Fruit fly (Drosophila melanogaster) whole organism, embryonic: ENCODE data around the gene Ufl1.
A peak's percentile ranks its signal among the peaks of the same experiment; 100 is the strongest.

ENCODE experiments used
- Abd-B ChIP-seq: fragments of 200-800 bp; sonication (Bioruptor generic); optimal IDR thresholded peaks from 2 replicates; lab custom pipeline; 2018; ENCODE audit warnings: missing biosample characterization, mild to moderate bottlenecking, missing genetic modification characterization, moderate library complexity
- B-H1 ChIP-seq: fragments of 200-800 bp; sonication (Bioruptor generic); IDR thresholded peaks from 3 replicates; pipeline ENCODE4 v1.3.6; 2022; ENCODE audit warnings: missing biosample characterization, missing genetic modification characterization
- B-H2 ChIP-seq: fragments of 200-800 bp; sonication (Bioruptor generic); optimal IDR thresholded peaks from 2 replicates; lab custom pipeline; 2018; ENCODE audit warnings: missing biosample characterization, mild to moderate bottlenecking, missing genetic modification characterization
- Bgb ChIP-seq: fragments of 200-800 bp; sonication (Bioruptor generic); IDR thresholded peaks from 2 replicates; pipeline ENCODE4 v1.3.6; 2022; ENCODE audit warnings: missing biosample characterization, missing genetic modification characterization; ENCODE audit not compliant: partially characterized antibody
- CG12391 ChIP-seq: fragments of 200-800 bp; sonication (Bioruptor generic); optimal IDR thresholded peaks from 3 replicates; lab custom pipeline; 2018; ENCODE audit warnings: missing biosample characterization, mild to moderate bottlenecking, missing genetic modification characterization, moderate library complexity
- CG13775 ChIP-seq: fragments of 200-800 bp; sonication (Bioruptor generic); optimal IDR thresholded peaks from 3 replicates; lab custom pipeline; 2017; ENCODE audit warnings: missing biosample characterization, mild to moderate bottlenecking, missing genetic modification characterization
- CG14860 ChIP-seq: fragments of 200-800 bp; sonication (Bioruptor generic); IDR thresholded peaks from 3 replicates; pipeline ENCODE4 v1.3.6; 2022; ENCODE audit warnings: missing biosample characterization, missing genetic modification characterization; ENCODE audit not compliant: partially characterized antibody
- CG15073 ChIP-seq: fragments of 200-800 bp; sonication (Bioruptor generic); optimal IDR thresholded peaks from 2 replicates; lab custom pipeline; 2016; ENCODE audit warnings: missing biosample characterization, missing genetic modification characterization
- CG15514 ChIP-seq: fragments of 200-800 bp; sonication (Bioruptor generic); optimal IDR thresholded peaks from 3 replicates; lab custom pipeline; 2017; ENCODE audit warnings: missing biosample characterization, missing genetic modification characterization, mild to moderate bottlenecking, moderate library complexity, missing genetic modification reagents
- CG15696 ChIP-seq: fragments of 200-800 bp; sonication (Bioruptor generic); optimal IDR thresholded peaks from 2 replicates; lab custom pipeline; 2019; ENCODE audit warnings: missing biosample characterization, mild to moderate bottlenecking, missing genetic modification characterization, moderate library complexity
- CG1647 ChIP-seq: fragments of 200-800 bp; sonication (Bioruptor generic); optimal IDR thresholded peaks from 3 replicates; lab custom pipeline; 2016; ENCODE audit warnings: missing biosample characterization, missing genetic modification characterization
- CG17328 ChIP-seq: fragments of 200-800 bp; sonication (Bioruptor generic); IDR thresholded peaks from 2 replicates; pipeline ENCODE4 v1.3.6; 2022; ENCODE audit warnings: missing biosample characterization, missing genetic modification characterization
- CG17359 ChIP-seq: fragments of 200-800 bp; sonication (Bioruptor generic); optimal IDR thresholded peaks from 3 replicates; lab custom pipeline; 2018; ENCODE audit warnings: missing biosample characterization, mild to moderate bottlenecking, missing genetic modification characterization, moderate library complexity
- CG17912 ChIP-seq: fragments of 200-800 bp; sonication (Bioruptor generic); optimal IDR thresholded peaks from 2 replicates; lab custom pipeline; 2018; ENCODE audit warnings: missing biosample characterization, mild to moderate bottlenecking, missing genetic modification characterization
- CG33213 ChIP-seq: fragments of 200-800 bp; sonication (Bioruptor generic); optimal IDR thresholded peaks from 3 replicates; lab custom pipeline; 2016; ENCODE audit warnings: missing biosample characterization, missing genetic modification characterization
- CG3847 ChIP-seq: fragments of 200-800 bp; sonication (Bioruptor generic); IDR thresholded peaks from 2 replicates; pipeline ENCODE4 v1.3.6; 2022; ENCODE audit warnings: missing biosample characterization, missing genetic modification characterization
- CG3995 ChIP-seq: fragments of 200-800 bp; sonication (Bioruptor generic); optimal IDR thresholded peaks from 3 replicates; lab custom pipeline; 2016; ENCODE audit warnings: missing biosample characterization, missing genetic modification characterization
- CG4617 ChIP-seq: fragments of 200-800 bp; sonication (Bioruptor generic); optimal IDR thresholded peaks from 3 replicates; lab custom pipeline; 2016; ENCODE audit warnings: missing biosample characterization, missing genetic modification characterization, borderline replicate concordance
- CG4707 ChIP-seq: fragments of 200-800 bp; sonication (Bioruptor generic); optimal IDR thresholded peaks from 2 replicates; lab custom pipeline; 2018; ENCODE audit warnings: missing biosample characterization, mild to moderate bottlenecking, missing genetic modification characterization, moderate library complexity
- CG8924 ChIP-seq: fragments of 200-800 bp; optimal IDR thresholded peaks from 3 replicates; lab custom pipeline; 2019; ENCODE audit warnings: missing biosample characterization, mild to moderate bottlenecking, missing genetic modification characterization, moderate library complexity
- CTCF ChIP-seq: fragments of 200-800 bp; sonication (Bioruptor generic); optimal IDR thresholded peaks from 2 replicates; lab custom pipeline; 2017; ENCODE audit warnings: missing biosample characterization, mild to moderate bottlenecking, missing genetic modification characterization, moderate library complexity
- Dbx ChIP-seq: fragments of 200-800 bp; sonication (Bioruptor generic); IDR thresholded peaks from 3 replicates; pipeline ENCODE4 v1.3.6; 2022; ENCODE audit warnings: missing biosample characterization, missing genetic modification characterization
- Deaf1 ChIP-seq: fragments of 200-800 bp; optimal IDR thresholded peaks from 3 replicates; lab custom pipeline; 2019; ENCODE audit warnings: missing biosample characterization, mild to moderate bottlenecking, missing genetic modification characterization, moderate library complexity
- Dek ChIP-seq: fragments of 200-800 bp; sonication (Bioruptor generic); optimal IDR thresholded peaks from 3 replicates; lab custom pipeline; 2019; ENCODE audit warnings: missing biosample characterization, mild to moderate bottlenecking, missing genetic modification characterization, moderate library complexity
- Dip3 ChIP-seq: fragments of 200-800 bp; sonication (Bioruptor generic); optimal IDR thresholded peaks from 3 replicates; lab custom pipeline; 2016; ENCODE audit warnings: missing biosample characterization, missing genetic modification characterization
- Dref ChIP-seq: fragments of 200-800 bp; sonication (Bioruptor generic); IDR thresholded peaks from 2 replicates; pipeline ENCODE4 v1.3.6; 2022; ENCODE audit warnings: missing biosample characterization, missing genetic modification characterization
- E2f1 ChIP-seq: fragments of 200-800 bp; sonication (Bioruptor generic); IDR thresholded peaks from 2 replicates; pipeline ENCODE4 v1.3.6; 2022; ENCODE audit warnings: missing biosample characterization, missing genetic modification characterization
- H2.0 ChIP-seq: fragments of 200-800 bp; sonication (Bioruptor generic); IDR thresholded peaks from 2 replicates; pipeline ENCODE4 v1.3.6; 2022; ENCODE audit warnings: missing biosample characterization, missing genetic modification characterization
- HLH3B ChIP-seq: fragments of 200-800 bp; sonication (Bioruptor generic); IDR thresholded peaks from 2 replicates; pipeline ENCODE4 v1.3.6; 2022; ENCODE audit warnings: missing biosample characterization, missing genetic modification characterization
- Hmx ChIP-seq: fragments of 200-800 bp; sonication (Bioruptor generic); optimal IDR thresholded peaks from 2 replicates; lab custom pipeline; 2016; ENCODE audit warnings: missing biosample characterization, missing genetic modification characterization
- Pdp1 ChIP-seq, 2 experiments: fragments of 200-800 bp; sonication (Bioruptor generic); optimal IDR thresholded peaks; 3 replicates each; lab custom pipeline; 2016; ENCODE audit warnings: missing biosample characterization in 2 of 2, missing genetic modification characterization in 2 of 2, mild to moderate bottlenecking in 1 of 2, moderate library complexity in 1 of 2
- Sin3A ChIP-seq: fragments of >200 bp; optimal IDR thresholded peaks from 2 replicates; lab custom pipeline; 2018
- TFAM ChIP-seq: fragments of 200-800 bp; sonication (Bioruptor generic); optimal IDR thresholded peaks from 2 replicates; lab custom pipeline; 2017; ENCODE audit warnings: missing biosample characterization, missing genetic modification characterization, inconsistent platforms
- ash1 ChIP-seq: fragments of 200-800 bp; sonication (Bioruptor generic); optimal IDR thresholded peaks from 2 replicates; lab custom pipeline; 2018; ENCODE audit warnings: missing biosample characterization, mild to moderate bottlenecking, missing genetic modification characterization
- az2 ChIP-seq: fragments of 200-800 bp; sonication (Bioruptor generic); optimal IDR thresholded peaks from 3 replicates; lab custom pipeline; 2016; ENCODE audit warnings: missing biosample characterization, missing genetic modification characterization
- bigmax ChIP-seq: fragments of 200-800 bp; sonication (Bioruptor generic); optimal IDR thresholded peaks from 2 replicates; lab custom pipeline; 2018; ENCODE audit warnings: missing biosample characterization, mild to moderate bottlenecking, missing genetic modification characterization
- btn ChIP-seq: fragments of 200-800 bp; sonication (Bioruptor generic); optimal IDR thresholded peaks from 2 replicates; lab custom pipeline; 2016; ENCODE audit warnings: missing biosample characterization, missing genetic modification characterization
- cato ChIP-seq: fragments of 200-800 bp; sonication (Bioruptor generic); optimal IDR thresholded peaks from 2 replicates; lab custom pipeline; 2016; ENCODE audit warnings: missing biosample characterization, missing genetic modification characterization, borderline replicate concordance
- cg ChIP-seq: fragments of 200-800 bp; sonication (Bioruptor generic); optimal IDR thresholded peaks from 3 replicates; lab custom pipeline; 2019; ENCODE audit warnings: missing biosample characterization, mild to moderate bottlenecking, missing genetic modification characterization, moderate library complexity
- dpn ChIP-seq, 2 experiments: fragments of 200-800 bp; sonication (Bioruptor generic); optimal IDR thresholded peaks; 3 replicates each; lab custom pipeline; 2016; ENCODE audit warnings: missing biosample characterization in 2 of 2, missing genetic modification characterization in 2 of 2
- fd64A ChIP-seq: fragments of 200-800 bp; sonication (Bioruptor generic); optimal IDR thresholded peaks from 3 replicates; lab custom pipeline; 2018; ENCODE audit warnings: missing biosample characterization, mild to moderate bottlenecking, missing genetic modification characterization
- fd96Cb ChIP-seq: fragments of 200-800 bp; sonication (Bioruptor generic); optimal IDR thresholded peaks from 2 replicates; lab custom pipeline; 2018; ENCODE audit warnings: missing biosample characterization, mild to moderate bottlenecking, missing genetic modification characterization, moderate library complexity
- insv ChIP-seq, 2 experiments: fragments of 200-800 bp; sonication (Bioruptor generic); optimal IDR thresholded peaks; 3 replicates each; lab custom pipeline; 2016 to 2018; ENCODE audit warnings: missing biosample characterization in 2 of 2, missing genetic modification characterization in 2 of 2
- inv ChIP-seq: fragments of 200-800 bp; sonication (Bioruptor generic); IDR thresholded peaks from 2 replicates; pipeline ENCODE4 v1.3.6; 2022; ENCODE audit warnings: missing biosample characterization, missing genetic modification characterization; ENCODE audit not compliant: partially characterized antibody
- nmo ChIP-seq: fragments of 200-800 bp; sonication (Bioruptor generic); optimal IDR thresholded peaks from 2 replicates; lab custom pipeline; 2018; ENCODE audit warnings: missing biosample characterization, mild to moderate bottlenecking, missing genetic modification characterization, moderate library complexity
- otp ChIP-seq: fragments of 200-800 bp; sonication (Bioruptor generic); IDR thresholded peaks from 3 replicates; pipeline ENCODE4, ENCODE4 v1.3.6; 2022; ENCODE audit warnings: missing biosample characterization, missing genetic modification characterization
- pita ChIP-seq: fragments of 200-800 bp; sonication (Bioruptor generic); optimal IDR thresholded peaks from 2 replicates; lab custom pipeline; 2017; ENCODE audit warnings: missing biosample characterization, mild to moderate bottlenecking, missing genetic modification characterization
- row ChIP-seq: fragments of 200-800 bp; sonication (Bioruptor generic); IDR thresholded peaks from 3 replicates; pipeline ENCODE4 v1.3.6; 2022; ENCODE audit warnings: missing biosample characterization, missing genetic modification characterization
- sr ChIP-seq: fragments of 200-800 bp; sonication (Bioruptor generic); IDR thresholded peaks from 3 replicates; pipeline ENCODE4 v1.3.6; 2022; ENCODE audit warnings: missing biosample characterization, missing genetic modification characterization
- stc ChIP-seq: fragments of 200-800 bp; sonication (Bioruptor generic); IDR thresholded peaks from 2 replicates; pipeline ENCODE4 v1.3.6; 2022; ENCODE audit warnings: missing biosample characterization, missing genetic modification characterization
- twi ChIP-seq: fragments of 200-800 bp; optimal IDR thresholded peaks from 2 replicates; lab custom pipeline; 2019; ENCODE audit warnings: missing biosample characterization, mild to moderate bottlenecking, missing genetic modification characterization, moderate library complexity
- vnd ChIP-seq: fragments of 200-800 bp; sonication (Bioruptor generic); IDR thresholded peaks from 3 replicates; pipeline ENCODE4 v1.3.6; 2022; ENCODE audit warnings: missing biosample characterization, missing genetic modification characterization; ENCODE audit not compliant: partially characterized antibody

Gene Ufl1

dm6 chr3R:7091904-7092303, 17.7 kb upstream of the Ufl1 start (continued):
- no peak for TF ChIP-seq cato
- TF ChIP-seq inv (GFP tag; lab: Robert Waterston, UW) = peak; percentile 44
- TF ChIP-seq nmo (GFP tag; lab: Kevin White, UChicago) = peak; percentile 54
- TF ChIP-seq B-H1 (GFP tag; lab: Robert Waterston, UW) = no peak
- no peak for TF ChIP-seq TFAM (GFP tag; lab: Kevin White, UChicago)
- no peak for TF ChIP-seq E2f1 (GFP tag; lab: Robert Waterston, UW)
- peak in 1 of 2 experiments; percentile 31 for TF ChIP-seq insv (GFP tag; optimal IDR thresholded peaks at IDR 0.05; lab: Kevin White, UChicago)
- TF ChIP-seq stc (GFP tag; lab: Robert Waterston, UW) = no peak
- peak; percentile 70 for TF ChIP-seq CG14860 (GFP tag; lab: Robert Waterston, UW)
- TF ChIP-seq CG17359 = no peak
- TF ChIP-seq CG15514 (GFP tag; lab: Kevin White, UChicago) = peak; percentile 52
- TF ChIP-seq CG8924 (tag; lab: Kevin White, UChicago) = peak; percentile 62
- peak; percentile 3 to 36 for TF ChIP-seq dpn (GFP tag; optimal IDR thresholded peaks at IDR 0.05; lab: Kevin White, UChicago)
- TF ChIP-seq CG17912 (GFP tag; lab: Kevin White, UChicago) = peak; percentile 15
- peak; percentile 64 for TF ChIP-seq row (GFP tag; lab: Robert Waterston, UW)
- TF ChIP-seq vnd (GFP tag; lab: Robert Waterston, UW) = peak; percentile 59
- peak; percentile 24 for TF ChIP-seq CG4617
- peak; percentile 46 for TF ChIP-seq B-H2 (GFP tag; lab: Kevin White, UChicago)
- peak; percentile 61 for TF ChIP-seq CG33213 (GFP tag; lab: Kevin White, UChicago)
- no peak for TF ChIP-seq Dbx (GFP tag; lab: Robert Waterston, UW)
- TF ChIP-seq H2.0 (GFP tag; lab: Robert Waterston, UW) = no peak
- peak; percentile 43 for TF ChIP-seq CG3847
- no peak for TF ChIP-seq Hmx (GFP tag; lab: Kevin White, UChicago)
- TF ChIP-seq Sin3A (lab: Kevin White, UChicago) = no peak
- peak; percentile 18 for TF ChIP-seq Abd-B (GFP tag; lab: Kevin White, UChicago)
- TF ChIP-seq CG4707 (GFP tag; lab: Kevin White, UChicago) = no peak
- TF ChIP-seq CTCF (GFP tag; lab: Kevin White, UChicago) = peak; percentile 75
- peak; percentile 2 for TF ChIP-seq twi (tag; lab: Kevin White, UChicago)
- TF ChIP-seq CG12391 (tag; lab: Kevin White, UChicago) = peak; percentile 57
- TF ChIP-seq sr (GFP tag; lab: Robert Waterston, UW) = no peak
- no peak for TF ChIP-seq Dip3 (GFP tag; lab: Kevin White, UChicago)
- TF ChIP-seq Bgb (GFP tag; lab: Robert Waterston, UW) = peak; percentile 84
- no peak for TF ChIP-seq HLH3B (GFP tag; lab: Robert Waterston, UW)
- peak; percentile 45 for TF ChIP-seq Dek (tag; lab: Kevin White, UChicago)
- TF ChIP-seq fd96Cb (tag; lab: Kevin White, UChicago) = no peak
- TF ChIP-seq bigmax (GFP tag; lab: Kevin White, UChicago) = peak; percentile 8
- peak; percentile 3 for TF ChIP-seq CG13775 (GFP tag; lab: Kevin White, UChicago)
- peak; percentile 17 for TF ChIP-seq ash1 (GFP tag; lab: Kevin White, UChicago)
- TF ChIP-seq otp = no peak
- TF ChIP-seq Deaf1 (tag; lab: Kevin White, UChicago) = no peak
- peak; percentile 2 for TF ChIP-seq CG3995 (GFP tag; lab: Kevin White, UChicago)
- TF ChIP-seq az2 = peak; percentile 11
- TF ChIP-seq cg (GFP tag; lab: Kevin White, UChicago) = peak; percentile 5
- TF ChIP-seq CG15073 = no peak
- peak; percentile 32 for TF ChIP-seq CG1647
- TF ChIP-seq pita (GFP tag; lab: Kevin White, UChicago) = peak; percentile 10
- no peak for TF ChIP-seq CG17328 (GFP tag; lab: Robert Waterston, UW)
- peak; percentile 61 for TF ChIP-seq Dref
- TF ChIP-seq fd64A (GFP tag; lab: Kevin White, UChicago) = no peak
- TF ChIP-seq Pdp1 (GFP tag; optimal IDR thresholded peaks at IDR 0.05; lab: Kevin White, UChicago) = peak; percentile 5 to 66
- no peak for TF ChIP-seq btn (GFP tag; lab: Kevin White, UChicago)
- peak; percentile 30 for TF ChIP-seq CG15696
